Fruit fly (Drosophila melanogaster) whole organism, embryonic: ENCODE measurements around the gene CG10486.
A peak's percentile ranks its signal among the peaks of the same experiment; 100 is the strongest.

Experiments
- Adf1 ChIP-seq: fragments of 200-800 bp; sonication (Bioruptor generic); IDR thresholded peaks from 2 replicates; pipeline ENCODE4 v1.3.6; 2022; ENCODE audit warnings: missing biosample characterization, missing genetic modification characterization
- B-H2 ChIP-seq: fragments of 200-800 bp; sonication (Bioruptor generic); optimal IDR thresholded peaks from 2 replicates; lab custom pipeline; 2018; ENCODE audit warnings: missing biosample characterization, mild to moderate bottlenecking, missing genetic modification characterization
- CG10321 ChIP-seq: fragments of 200-800 bp; sonication (Bioruptor generic); IDR thresholded peaks from 2 replicates; pipeline ENCODE4 v1.3.6; 2022; ENCODE audit warnings: missing biosample characterization, missing genetic modification characterization
- CG10366 ChIP-seq: fragments of 200-800 bp; sonication (Bioruptor generic); IDR thresholded peaks from 2 replicates; pipeline ENCODE4 v1.3.6; 2022; ENCODE audit warnings: missing biosample characterization, missing genetic modification characterization
- CG12659 ChIP-seq: fragments of 200-800 bp; sonication (Bioruptor generic); optimal IDR thresholded peaks from 3 replicates; lab custom pipeline; 2017; ENCODE audit warnings: mild to moderate bottlenecking, missing biosample characterization, missing genetic modification reagents, missing genetic modification characterization
- CG15073 ChIP-seq: fragments of 200-800 bp; sonication (Bioruptor generic); optimal IDR thresholded peaks from 2 replicates; lab custom pipeline; 2016; ENCODE audit warnings: missing biosample characterization, missing genetic modification characterization
- CG15601 ChIP-seq: fragments of 200-800 bp; sonication (Bioruptor generic); optimal IDR thresholded peaks from 3 replicates; lab custom pipeline; 2019; ENCODE audit warnings: missing biosample characterization, mild to moderate bottlenecking, missing genetic modification characterization, moderate library complexity
- CG18619 ChIP-seq: fragments of 200-800 bp; sonication (Bioruptor generic); optimal IDR thresholded peaks from 3 replicates; lab custom pipeline; 2017; ENCODE audit warnings: missing biosample characterization, mild to moderate bottlenecking, missing genetic modification characterization
- CG2202 ChIP-seq: fragments of 200-800 bp; sonication (Bioruptor generic); optimal IDR thresholded peaks from 2 replicates; lab custom pipeline; 2018; ENCODE audit warnings: missing biosample characterization, mild to moderate bottlenecking, missing genetic modification characterization
- CG31224 ChIP-seq: fragments of 200-800 bp; sonication (Bioruptor generic); IDR thresholded peaks from 2 replicates; pipeline ENCODE4 v1.3.6; 2022; ENCODE audit warnings: missing biosample characterization, missing genetic modification characterization
- CG31388 ChIP-seq: fragments of 200-800 bp; sonication (Bioruptor generic); optimal IDR thresholded peaks from 2 replicates; lab custom pipeline; 2016; ENCODE audit warnings: missing biosample characterization, missing genetic modification characterization
- CG32532 ChIP-seq: fragments of 200-800 bp; sonication (Bioruptor generic); IDR thresholded peaks from 2 replicates; pipeline ENCODE4 v1.3.6; 2022; ENCODE audit warnings: missing biosample characterization, missing genetic modification characterization
- CG33213 ChIP-seq: fragments of 200-800 bp; sonication (Bioruptor generic); optimal IDR thresholded peaks from 3 replicates; lab custom pipeline; 2016; ENCODE audit warnings: missing biosample characterization, missing genetic modification characterization
- CG4730 ChIP-seq: fragments of 200-800 bp; sonication (Bioruptor generic); IDR thresholded peaks from 2 replicates; pipeline ENCODE4 v1.3.6; 2022; ENCODE audit warnings: missing biosample characterization, missing genetic modification characterization
- CG4820 ChIP-seq: fragments of 200-800 bp; sonication (Bioruptor generic); optimal IDR thresholded peaks from 3 replicates; lab custom pipeline; 2016; ENCODE audit warnings: missing biosample characterization, missing genetic modification characterization
- CG7271 ChIP-seq: fragments of 200-800 bp; sonication (Bioruptor generic); optimal IDR thresholded peaks from 2 replicates; lab custom pipeline; 2018; ENCODE audit warnings: missing biosample characterization, mild to moderate bottlenecking, missing genetic modification characterization, moderate library complexity
- CG7745 ChIP-seq: fragments of 200-800 bp; sonication (Bioruptor generic); optimal IDR thresholded peaks from 2 replicates; lab custom pipeline; 2018; ENCODE audit warnings: missing biosample characterization, mild to moderate bottlenecking, missing genetic modification characterization, moderate library complexity
- CG9437 ChIP-seq: fragments of 200-800 bp; sonication (Bioruptor generic); optimal IDR thresholded peaks from 2 replicates; lab custom pipeline; 2018; ENCODE audit warnings: missing biosample characterization, mild to moderate bottlenecking, missing genetic modification characterization
- CTCF ChIP-seq: fragments of 200-800 bp; sonication (Bioruptor generic); optimal IDR thresholded peaks from 2 replicates; lab custom pipeline; 2017; ENCODE audit warnings: missing biosample characterization, mild to moderate bottlenecking, missing genetic modification characterization, moderate library complexity
- D19A ChIP-seq: fragments of 200-800 bp; optimal IDR thresholded peaks from 3 replicates; lab custom pipeline; 2019; ENCODE audit warnings: missing biosample characterization, mild to moderate bottlenecking, missing genetic modification characterization, moderate library complexity
- Dref ChIP-seq: fragments of 200-800 bp; sonication (Bioruptor generic); IDR thresholded peaks from 2 replicates; pipeline ENCODE4 v1.3.6; 2022; ENCODE audit warnings: missing biosample characterization, missing genetic modification characterization
- Gug ChIP-seq: fragments of 200-800 bp; sonication (Bioruptor generic); IDR thresholded peaks from 4 replicates; pipeline ENCODE4 v1.3.6; 2022; ENCODE audit warnings: missing biosample characterization, missing genetic modification characterization
- Kr ChIP-seq: fragments of 200-800 bp; sonication (Bioruptor generic); optimal IDR thresholded peaks from 2 replicates; lab custom pipeline; 2017; ENCODE audit warnings: missing biosample characterization, mild to moderate bottlenecking, missing genetic modification characterization
- MBD-R2 ChIP-seq: fragments of 200-800 bp; sonication (Bioruptor generic); IDR thresholded peaks from 2 replicates; pipeline ENCODE4 v1.3.6; 2022; ENCODE audit warnings: missing biosample characterization, missing genetic modification characterization
- NFAT ChIP-seq: fragments of 200-800 bp; sonication (Bioruptor generic); IDR thresholded peaks from 2 replicates; pipeline ENCODE4 v1.3.6; 2022; ENCODE audit warnings: missing biosample characterization, missing genetic modification characterization
- NK7.1 ChIP-seq: fragments of 200-800 bp; sonication (Bioruptor generic); optimal IDR thresholded peaks from 3 replicates; lab custom pipeline; 2016; ENCODE audit warnings: missing biosample characterization, missing genetic modification characterization
- NfI ChIP-seq: fragments of 200-800 bp; sonication (Bioruptor generic); optimal IDR thresholded peaks from 3 replicates; lab custom pipeline; 2018; ENCODE audit warnings: missing biosample characterization, mild to moderate bottlenecking, missing genetic modification characterization, moderate library complexity
- Side ChIP-seq: fragments of 200-800 bp; sonication (Bioruptor generic); optimal IDR thresholded peaks from 2 replicates; lab custom pipeline; 2016; ENCODE audit warnings: missing biosample characterization, missing genetic modification characterization
- Sry-δ ChIP-seq: fragments of 200-800 bp; sonication (Bioruptor generic); optimal IDR thresholded peaks from 2 replicates; lab custom pipeline; 2016; ENCODE audit warnings: missing biosample characterization, missing genetic modification characterization
- TFAM ChIP-seq: fragments of 200-800 bp; sonication (Bioruptor generic); optimal IDR thresholded peaks from 2 replicates; lab custom pipeline; 2017; ENCODE audit warnings: missing biosample characterization, missing genetic modification characterization, inconsistent platforms
- Tbp ChIP-seq: fragments of >200 bp; optimal IDR thresholded peaks from 2 replicates; lab custom pipeline; 2018; ENCODE audit warnings: missing biosample characterization, missing genetic modification characterization
- Usf ChIP-seq: fragments of 200-800 bp; sonication (Bioruptor generic); optimal IDR thresholded peaks from 2 replicates; lab custom pipeline; 2017; ENCODE audit warnings: missing genotype, missing biosample characterization, missing genetic modification characterization
- al ChIP-seq: fragments of 200-800 bp; sonication (Bioruptor generic); IDR thresholded peaks from 2 replicates; pipeline ENCODE4 v1.3.6; 2022; ENCODE audit warnings: missing biosample characterization, missing genetic modification characterization
- caup ChIP-seq: fragments of 200-800 bp; sonication (Bioruptor generic); optimal IDR thresholded peaks from 3 replicates; lab custom pipeline; 2017; ENCODE audit warnings: missing biosample characterization, mild to moderate bottlenecking, missing genetic modification characterization, moderate library complexity; ENCODE audit not compliant: severe bottlenecking
- chinmo ChIP-seq: fragments of 200-800 bp; sonication (Bioruptor generic); IDR thresholded peaks from 4 replicates; pipeline ENCODE4 v1.3.6; 2022; ENCODE audit warnings: missing biosample characterization, missing genetic modification characterization; ENCODE audit not compliant: partially characterized antibody
- dysf ChIP-seq: fragments of 200-800 bp; sonication (Bioruptor generic); IDR thresholded peaks from 3 replicates; pipeline ENCODE4 v1.3.6; 2022; ENCODE audit warnings: missing biosample characterization, missing genetic modification characterization
- ewg ChIP-seq: fragments of 200-800 bp; sonication (Bioruptor generic); optimal IDR thresholded peaks from 3 replicates; lab custom pipeline; 2017; ENCODE audit warnings: mild to moderate bottlenecking, missing biosample characterization, missing genetic modification reagents, missing genetic modification characterization
- kay ChIP-seq: fragments of 200-800 bp; sonication (Bioruptor generic); optimal IDR thresholded peaks from 2 replicates; lab custom pipeline; 2016; ENCODE audit warnings: missing biosample characterization, missing genetic modification characterization
- ken ChIP-seq: fragments of 200-800 bp; sonication (Bioruptor generic); IDR thresholded peaks from 3 replicates; pipeline ENCODE4 v1.3.6; 2022; ENCODE audit warnings: missing biosample characterization, missing genetic modification characterization
- lab ChIP-seq: fragments of 200-800 bp; sonication (Bioruptor generic); optimal IDR thresholded peaks from 3 replicates; lab custom pipeline; 2017; ENCODE audit warnings: missing biosample characterization, missing genetic modification characterization, mild to moderate bottlenecking, moderate library complexity, missing genetic modification reagents
- nerfin-2 ChIP-seq: fragments of 200-800 bp; sonication (Bioruptor generic); IDR thresholded peaks from 2 replicates; pipeline ENCODE4 v1.3.6; 2022; ENCODE audit warnings: missing biosample characterization, missing genetic modification characterization; ENCODE audit not compliant: partially characterized antibody
- p53 ChIP-seq: fragments of 200-800 bp; sonication (Bioruptor generic); optimal IDR thresholded peaks from 2 replicates; lab custom pipeline; 2016; ENCODE audit warnings: missing biosample characterization, missing genetic modification characterization
- prd ChIP-seq, 3 experiments: fragments of >200 bp in 2 of 3; fragments of 200-800 bp in 1 of 3; sonication (Bioruptor generic) in 1 of 3; optimal IDR thresholded peaks in 2 of 3; IDR thresholded peaks in 1 of 3; 2 replicates in 2 of 3; 3 replicates in 1 of 3; pipeline versions ENCODE4 v1.3.6 to Lab custom; 2017 to 2022; ENCODE audit warnings: missing biosample characterization in 1 of 3, missing genetic modification characterization in 1 of 3
- scrt ChIP-seq: fragments of 200-800 bp; sonication (Bioruptor generic); optimal IDR thresholded peaks from 2 replicates; lab custom pipeline; 2018; ENCODE audit warnings: missing biosample characterization, mild to moderate bottlenecking, missing genetic modification characterization, moderate library complexity
- sob ChIP-seq: fragments of 200-800 bp; sonication (Bioruptor generic); IDR thresholded peaks from 2 replicates; pipeline ENCODE4 v1.3.6; 2022; ENCODE audit warnings: missing biosample characterization, missing genetic modification characterization
- sr ChIP-seq: fragments of 200-800 bp; sonication (Bioruptor generic); IDR thresholded peaks from 3 replicates; pipeline ENCODE4 v1.3.6; 2022; ENCODE audit warnings: missing biosample characterization, missing genetic modification characterization
- wor ChIP-seq: fragments of 200-800 bp; sonication (Bioruptor generic); IDR thresholded peaks from 2 replicates; pipeline ENCODE4 v1.3.6; 2022; ENCODE audit warnings: missing biosample characterization, missing genetic modification characterization
- zen ChIP-seq: fragments of 200-800 bp; sonication (Bioruptor generic); optimal IDR thresholded peaks from 3 replicates; lab custom pipeline; 2018; ENCODE audit warnings: missing biosample characterization, mild to moderate bottlenecking, missing genetic modification characterization, moderate library complexity
- zfh2 ChIP-seq: fragments of 200-800 bp; sonication (Bioruptor generic); optimal IDR thresholded peaks from 2 replicates; lab custom pipeline; 2016; ENCODE audit warnings: missing biosample characterization, missing genetic modification characterization

Gene CG10486

DNA sequence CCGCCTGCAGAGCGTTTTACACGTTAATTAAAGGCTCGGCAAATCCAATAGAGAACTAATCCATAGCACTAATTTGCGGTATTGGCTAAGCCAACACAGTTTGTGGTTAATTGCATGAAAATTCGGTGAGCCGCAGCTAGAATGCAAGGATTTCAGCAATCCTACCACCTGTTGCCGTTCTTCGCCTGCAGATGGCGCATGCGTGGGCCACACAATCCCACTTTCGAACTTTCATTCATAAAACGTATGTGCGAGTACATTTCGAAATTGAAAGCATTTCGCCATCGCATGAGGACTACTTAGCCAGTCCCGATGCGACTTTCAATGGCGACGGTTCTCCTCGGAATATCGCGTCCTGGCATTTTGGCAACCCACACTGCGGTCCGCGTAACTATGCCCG lies 578 bp upstream of the CG10486 start, which contains the start of gene CG13288:
CG13288 (plus strand) TSS at position 305 of the 400 bp plus-strand sequence.
- no peak for TF ChIP-seq CG9437
- no peak for TF ChIP-seq CG18619 (GFP tag; lab: Kevin White, UChicago)
- TF ChIP-seq ewg (GFP tag; lab: Kevin White, UChicago): peak; percentile 61
- TF ChIP-seq CTCF (GFP tag; lab: Kevin White, UChicago): peak; percentile 72
- no peak for TF ChIP-seq caup (GFP tag; lab: Kevin White, UChicago)
- no peak for TF ChIP-seq Kr (GFP tag; lab: Kevin White, UChicago)
- TF ChIP-seq scrt (GFP tag; lab: Kevin White, UChicago): peak; percentile 91
- no peak for TF ChIP-seq kay (GFP tag; lab: Kevin White, UChicago)
- peak; percentile 46 for TF ChIP-seq CG15601 (tag; lab: Kevin White, UChicago)

DNA sequence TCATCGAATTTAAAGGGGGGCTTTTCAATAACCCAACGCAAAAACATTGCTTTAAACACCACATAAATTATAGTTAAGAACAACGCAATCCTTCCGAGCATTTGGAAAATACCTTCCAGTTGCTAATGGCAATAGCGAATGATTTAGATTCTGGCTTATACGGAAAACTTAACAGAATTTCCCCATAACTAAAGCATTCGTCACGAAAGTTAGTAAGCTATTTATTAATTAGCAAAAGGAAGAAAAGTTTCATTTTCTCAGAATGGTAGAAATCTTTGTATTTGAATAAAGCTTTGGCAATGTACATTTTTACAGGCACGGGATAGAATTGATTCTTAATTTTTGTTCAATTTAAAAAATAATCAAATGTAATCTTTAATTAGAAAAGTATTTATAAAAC lies 2.5 kb downstream of the CG10486 start, which contains the start of gene CG32413:
CG32413 (minus strand) TSS at position 101 of the 400 bp plus-strand sequence.
- TF ChIP-seq zen (tag; lab: Kevin White, UChicago) (no peak), MBD-R2 (GFP tag; lab: Robert Waterston, UW) (no peak), zfh2 (GFP tag; lab: Kevin White, UChicago) (no peak), CG7271 (no peak), NFAT (GFP tag; lab: Robert Waterston, UW) (no peak), CG4820 (no peak), CG2202 (tag; lab: Kevin White, UChicago) (no peak), Side (GFP tag; lab: Kevin White, UChicago) (no peak), CG10366 (GFP tag; lab: Robert Waterston, UW) (no peak), CG7745 (tag; lab: Kevin White, UChicago) (no peak), CG31224 (GFP tag; lab: Robert Waterston, UW) (no peak), CG10321 (no peak)

DNA sequence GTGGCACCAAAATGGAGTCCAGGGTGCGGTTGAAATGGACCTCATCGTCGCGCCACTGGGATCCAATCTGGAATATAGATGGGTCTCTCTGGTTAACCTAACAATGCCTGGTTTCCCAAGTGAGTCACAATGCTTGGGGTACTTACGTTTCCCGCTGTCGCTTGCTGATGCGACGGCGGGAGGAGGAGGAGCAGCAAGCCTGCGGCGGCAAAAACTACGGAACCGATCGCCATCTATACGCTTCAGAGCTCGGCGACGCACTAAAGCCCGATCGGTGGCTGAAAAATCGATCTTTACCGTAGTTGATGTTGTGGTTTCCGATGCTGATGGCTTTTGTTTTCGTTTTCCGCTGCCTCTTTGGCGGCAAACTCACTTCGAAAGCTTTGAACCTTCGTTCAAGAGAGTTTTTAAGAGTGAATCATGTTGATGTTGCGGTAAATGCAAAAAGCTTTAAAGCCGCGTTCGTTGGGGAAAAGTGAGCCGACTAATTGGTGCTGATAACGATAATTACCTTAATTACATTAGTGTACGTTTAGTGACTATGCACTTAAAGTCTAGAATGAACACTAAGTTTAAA lies 4.2 kb downstream of the CG10486 start, which contains the start of gene QC:
QC (minus strand) TSS at position 268 of the 577 bp plus-strand sequence.
- TF ChIP-seq Adf1 (GFP tag; lab: Robert Waterston, UW): peak; percentile 49
- TF ChIP-seq Sry-δ (GFP tag; lab: Kevin White, UChicago): no peak
- no peak for TF ChIP-seq prd (optimal IDR thresholded peaks at IDR 0.05; lab: Kevin White, UChicago)
- no peak for TF ChIP-seq prd (GFP tag; IDR thresholded peaks at IDR 0.05; lab: Robert Waterston, UW)
- no peak for TF ChIP-seq wor (GFP tag; lab: Robert Waterston, UW)
- 0 out of 3 replicates have a peak, but pooled peaks have one; percentile 5 for TF ChIP-seq sr (GFP tag; lab: Robert Waterston, UW)
- TF ChIP-seq sob (GFP tag; lab: Robert Waterston, UW): peak; percentile 35; the same call in 1 of the 2 replicates
- no peak for TF ChIP-seq Gug (GFP tag; lab: Robert Waterston, UW)
- TF ChIP-seq Dref: 0 out of 2 replicates have a peak, but pooled peaks have one; percentile 28
- TF ChIP-seq chinmo (GFP tag; lab: Robert Waterston, UW): peak; percentile 83; the same call in 2 of the 4 replicates
- no peak for TF ChIP-seq nerfin-2
- no peak for TF ChIP-seq CG15073 (GFP tag; lab: Kevin White, UChicago)
- TF ChIP-seq lab (GFP tag; lab: Kevin White, UChicago): no peak
- TF ChIP-seq ken (GFP tag; lab: Robert Waterston, UW): no peak
- no peak for TF ChIP-seq CG31388 (GFP tag; lab: Kevin White, UChicago)
- TF ChIP-seq TFAM (GFP tag; lab: Kevin White, UChicago): no peak
- TF ChIP-seq al (GFP tag; lab: Robert Waterston, UW): no peak
- no peak for TF ChIP-seq CG4730 (GFP tag; lab: Robert Waterston, UW)
- TF ChIP-seq NK7.1: no peak
- TF ChIP-seq dysf (GFP tag; lab: Robert Waterston, UW): no peak
- TF ChIP-seq NfI (GFP tag; lab: Kevin White, UChicago): no peak
- no peak for TF ChIP-seq CG33213
- TF ChIP-seq D19A (tag; lab: Kevin White, UChicago): no peak
- TF ChIP-seq Usf (GFP tag; lab: Kevin White, UChicago): no peak
- TF ChIP-seq CG12659 (GFP tag; lab: Kevin White, UChicago): no peak
- no peak for TF ChIP-seq Tbp (GFP tag; lab: Kevin White, UChicago)
- no peak for TF ChIP-seq CG32532 (GFP tag; lab: Robert Waterston, UW)
- TF ChIP-seq p53 (GFP tag; lab: Kevin White, UChicago): no peak
- no peak for TF ChIP-seq B-H2 (GFP tag; lab: Kevin White, UChicago)
